Worm (Caenorhabditis elegans) whole organism, L3 larva: ENCODE data around the gene lgc-11.
A peak's percentile ranks its signal among the peaks of the same experiment; 100 is the strongest.

Experiments used
- lin-39 ChIP-seq: fragments of 150-350 bp; optimal IDR thresholded peaks from 2 replicates; lab custom pipeline; 2018; ENCODE audit warnings: missing biosample characterization, missing genetic modification reagents, missing genetic modification characterization
- mdl-1 ChIP-seq: fragments of 150-350 bp; optimal IDR thresholded peaks from 2 replicates; lab custom pipeline; 2014; ENCODE audit warnings: missing biosample characterization, missing genetic modification characterization
- skn-1 ChIP-seq: fragments of 150-350 bp; optimal IDR thresholded peaks from 2 replicates; lab custom pipeline; 2014; ENCODE audit warnings: missing biosample characterization, missing genetic modification characterization
- unc-62 ChIP-seq: fragments of 150-350 bp; sonication (generic microtip); optimal IDR thresholded peaks from 4 replicates; lab custom pipeline; 2014; ENCODE audit warnings: missing biosample characterization, missing genetic modification reagents, missing genetic modification characterization

DNA sequence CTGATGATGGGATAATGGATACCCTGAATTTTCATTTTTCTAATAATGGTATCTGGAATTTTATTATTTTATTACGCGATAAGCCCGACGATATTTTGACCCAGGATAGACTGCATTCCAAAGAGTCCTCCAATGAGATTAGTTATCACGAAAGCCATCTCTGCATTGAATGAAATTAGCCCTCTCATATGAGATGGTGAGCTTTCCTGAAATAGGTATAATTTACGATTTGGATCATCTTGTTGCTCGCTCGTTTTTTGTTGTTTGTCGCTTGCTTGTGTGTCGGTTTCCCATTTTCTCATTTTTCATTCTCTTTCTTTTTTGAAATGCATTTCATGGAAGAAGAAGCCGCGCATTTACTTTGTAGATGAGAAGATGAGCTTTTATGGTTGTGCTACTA is 14.9 kb downstream of the lgc-11 start:
- TF ChIP-seq mdl-1 (tag; lab: Kevin White, UChicago) (no peak), lin-39 (peak; percentile 28), unc-62 (no peak), skn-1 (tag; lab: Kevin White, UChicago) (no peak)
